Fruit fly (Drosophila melanogaster) whole organism, embryonic: ENCODE results near the gene beta4GalNAcTB.

Source experiments
- Bgb ChIP-seq: fragments of 200-800 bp; sonication (Bioruptor generic); IDR thresholded peaks from 2 replicates; pipeline ENCODE4 v1.3.6; 2022; ENCODE audit warnings: missing biosample characterization, missing genetic modification characterization; ENCODE audit not compliant: partially characterized antibody
- C15 ChIP-seq: fragments of 200-800 bp; sonication (Bioruptor generic); IDR thresholded peaks from 3 replicates; pipeline ENCODE4 v1.3.6; 2022; ENCODE audit warnings: missing biosample characterization, missing genetic modification characterization
- CG10431 ChIP-seq: fragments of 200-800 bp; sonication (Bioruptor generic); optimal IDR thresholded peaks from 3 replicates; lab custom pipeline; 2018; ENCODE audit warnings: missing biosample characterization, mild to moderate bottlenecking, missing genetic modification characterization
- CG10565 ChIP-seq: fragments of 200-800 bp; sonication (Bioruptor generic); optimal IDR thresholded peaks from 3 replicates; lab custom pipeline; 2016; ENCODE audit warnings: missing biosample characterization, mild to moderate bottlenecking, missing genetic modification characterization
- CG10654 ChIP-seq: fragments of 200-800 bp; sonication (Bioruptor generic); optimal IDR thresholded peaks from 2 replicates; lab custom pipeline; 2016; ENCODE audit warnings: missing biosample characterization, missing genetic modification characterization
- CG11696 ChIP-seq: fragments of 200-800 bp; sonication (Bioruptor generic); IDR thresholded peaks from 2 replicates; pipeline ENCODE4 v1.3.6; 2022; ENCODE audit warnings: missing biosample characterization, missing genetic modification characterization
- CG12236 ChIP-seq: fragments of 200-800 bp; sonication (Bioruptor generic); optimal IDR thresholded peaks from 2 replicates; lab custom pipeline; 2016; ENCODE audit warnings: missing biosample characterization, missing genetic modification characterization
- CG13624 ChIP-seq: fragments of 200-800 bp; sonication (Bioruptor generic); optimal IDR thresholded peaks from 2 replicates; lab custom pipeline; 2016; ENCODE audit warnings: missing biosample characterization, missing genetic modification characterization
- CG15479 ChIP-seq: fragments of 200-800 bp; sonication (Bioruptor generic); optimal IDR thresholded peaks from 3 replicates; lab custom pipeline; 2019; ENCODE audit warnings: missing biosample characterization, mild to moderate bottlenecking, missing genetic modification characterization, moderate library complexity
- CG1603 ChIP-seq: fragments of 200-800 bp; sonication (Bioruptor generic); optimal IDR thresholded peaks from 2 replicates; lab custom pipeline; 2019; ENCODE audit warnings: missing biosample characterization, mild to moderate bottlenecking, missing genetic modification characterization, moderate library complexity
- CG17359 ChIP-seq: fragments of 200-800 bp; sonication (Bioruptor generic); optimal IDR thresholded peaks from 3 replicates; lab custom pipeline; 2018; ENCODE audit warnings: missing biosample characterization, mild to moderate bottlenecking, missing genetic modification characterization, moderate library complexity
- CG17385 ChIP-seq: fragments of 200-800 bp; sonication (Bioruptor generic); optimal IDR thresholded peaks from 3 replicates; lab custom pipeline; 2018; ENCODE audit warnings: missing biosample characterization, mild to moderate bottlenecking, missing genetic modification characterization
- CG17568 ChIP-seq: fragments of 200-800 bp; sonication (Bioruptor generic); optimal IDR thresholded peaks from 2 replicates; lab custom pipeline; 2018; ENCODE audit warnings: missing biosample characterization, mild to moderate bottlenecking, missing genetic modification characterization, moderate library complexity
- CG2120 ChIP-seq: fragments of 200-800 bp; sonication (Bioruptor generic); optimal IDR thresholded peaks from 3 replicates; lab custom pipeline; 2016; ENCODE audit warnings: missing biosample characterization, missing genetic modification characterization
- CG2129 ChIP-seq: fragments of 200-800 bp; sonication (Bioruptor generic); IDR thresholded peaks from 2 replicates; pipeline ENCODE4 v1.3.6; 2022; ENCODE audit warnings: missing biosample characterization, missing genetic modification characterization; ENCODE audit not compliant: partially characterized antibody
- CG6254 ChIP-seq: fragments of 200-800 bp; sonication (Bioruptor generic); optimal IDR thresholded peaks from 3 replicates; lab custom pipeline; 2017; ENCODE audit warnings: mild to moderate bottlenecking, missing biosample characterization, missing genetic modification reagents, missing genetic modification characterization
- CoRest ChIP-seq: fragments of 200-800 bp; sonication (Bioruptor generic); optimal IDR thresholded peaks from 3 replicates; lab custom pipeline; 2018; ENCODE audit warnings: missing biosample characterization, mild to moderate bottlenecking, missing genetic modification characterization, moderate library complexity
- D19B ChIP-seq: fragments of 200-800 bp; sonication (Bioruptor generic); optimal IDR thresholded peaks from 2 replicates; lab custom pipeline; 2017; ENCODE audit warnings: missing biosample characterization, mild to moderate bottlenecking, missing genetic modification characterization
- Ets65A ChIP-seq: fragments of 200-800 bp; sonication (Bioruptor generic); peaks from one replicate; lab custom pipeline; 2016; ENCODE audit warnings: missing biosample characterization, missing genetic modification characterization
- Gsc ChIP-seq: fragments of 200-800 bp; sonication (Bioruptor generic); IDR thresholded peaks from 2 replicates; pipeline ENCODE4 v1.3.6; 2022; ENCODE audit warnings: missing biosample characterization, missing genetic modification characterization
- HLH4C ChIP-seq: fragments of 200-800 bp; sonication (Bioruptor generic); IDR thresholded peaks from 3 replicates; pipeline ENCODE4 v1.3.6; 2022; ENCODE audit warnings: missing biosample characterization, missing genetic modification characterization; ENCODE audit not compliant: partially characterized antibody
- Mad ChIP-seq: fragments of 200-800 bp; sonication (Bioruptor generic); optimal IDR thresholded peaks from 2 replicates; lab custom pipeline; 2016; ENCODE audit warnings: missing biosample characterization, missing genetic modification characterization
- Med ChIP-seq: fragments of 200-800 bp; sonication (Bioruptor generic); peaks from one replicate; lab custom pipeline; 2016; ENCODE audit warnings: missing biosample characterization, missing genetic modification characterization, mild to moderate bottlenecking, inconsistent platforms, moderate library complexity
- Oaz ChIP-seq: fragments of 200-800 bp; sonication (Bioruptor generic); IDR thresholded peaks from 2 replicates; pipeline ENCODE4 v1.3.6; 2022; ENCODE audit warnings: missing biosample characterization, missing genetic modification characterization
- Six4 ChIP-seq: fragments of 200-800 bp; sonication (Bioruptor generic); optimal IDR thresholded peaks from 2 replicates; lab custom pipeline; 2016; ENCODE audit warnings: missing biosample characterization, missing genetic modification characterization
- YL-1 ChIP-seq: fragments of 200-800 bp; sonication (Bioruptor generic); optimal IDR thresholded peaks from 3 replicates; lab custom pipeline; 2017; ENCODE audit warnings: missing biosample characterization, mild to moderate bottlenecking, missing genetic modification characterization
- ac ChIP-seq: fragments of 200-800 bp; sonication (Bioruptor generic); optimal IDR thresholded peaks from 3 replicates; lab custom pipeline; 2017; ENCODE audit warnings: missing biosample characterization, mild to moderate bottlenecking, missing genetic modification characterization
- bsh ChIP-seq, 2 experiments: fragments of 200-800 bp; sonication (Bioruptor generic); optimal IDR thresholded peaks; 2 replicates each; lab custom pipeline; 2017 to 2018; ENCODE audit warnings: mild to moderate bottlenecking in 2 of 2, missing biosample characterization in 2 of 2, missing genetic modification characterization in 2 of 2, moderate library complexity in 1 of 2
- cato ChIP-seq: fragments of 200-800 bp; sonication (Bioruptor generic); optimal IDR thresholded peaks from 2 replicates; lab custom pipeline; 2016; ENCODE audit warnings: missing biosample characterization, missing genetic modification characterization, borderline replicate concordance
- croc ChIP-seq: fragments of 200-800 bp; sonication (Bioruptor generic); conservative IDR thresholded peaks from 3 replicates; pipeline ENCODE4 v1.3.6; 2022; ENCODE audit warnings: missing biosample characterization, missing genetic modification characterization
- dmrt11E ChIP-seq: fragments of 200-800 bp; sonication (Bioruptor generic); optimal IDR thresholded peaks from 3 replicates; lab custom pipeline; 2018; ENCODE audit warnings: missing biosample characterization, mild to moderate bottlenecking, missing genetic modification characterization, moderate library complexity
- gce ChIP-seq: fragments of 200-800 bp; sonication (Bioruptor generic); IDR thresholded peaks from 3 replicates; pipeline ENCODE4 v1.3.6; 2022; ENCODE audit warnings: missing biosample characterization, missing genetic modification characterization
- kay ChIP-seq: fragments of 200-800 bp; sonication (Bioruptor generic); optimal IDR thresholded peaks from 2 replicates; lab custom pipeline; 2016; ENCODE audit warnings: missing biosample characterization, missing genetic modification characterization
- ken ChIP-seq: fragments of 200-800 bp; sonication (Bioruptor generic); IDR thresholded peaks from 3 replicates; pipeline ENCODE4 v1.3.6; 2022; ENCODE audit warnings: missing biosample characterization, missing genetic modification characterization
- nau ChIP-seq: fragments of 200-800 bp; sonication (Bioruptor generic); optimal IDR thresholded peaks from 3 replicates; lab custom pipeline; 2017; ENCODE audit warnings: missing biosample characterization, mild to moderate bottlenecking, missing genetic modification characterization, missing genetic modification reagents
- pho ChIP-seq: fragments of 200-800 bp; sonication (Bioruptor generic); optimal IDR thresholded peaks from 2 replicates; lab custom pipeline; 2016; ENCODE audit warnings: missing biosample characterization, missing genetic modification characterization
- so ChIP-seq: fragments of 200-800 bp; sonication (Bioruptor generic); IDR thresholded peaks from 3 replicates; pipeline ENCODE4 v1.3.6; 2022; ENCODE audit warnings: missing biosample characterization, missing genetic modification characterization
- stwl ChIP-seq: fragments of 200-800 bp; sonication (Bioruptor generic); optimal IDR thresholded peaks from 3 replicates; lab custom pipeline; 2018; ENCODE audit warnings: missing biosample characterization, mild to moderate bottlenecking, missing genetic modification characterization, moderate library complexity
- tio ChIP-seq: fragments of 200-800 bp; sonication (Bioruptor generic); optimal IDR thresholded peaks from 2 replicates; lab custom pipeline; 2017; ENCODE audit warnings: missing biosample characterization, missing genetic modification characterization, inconsistent platforms
- zen ChIP-seq: fragments of 200-800 bp; sonication (Bioruptor generic); optimal IDR thresholded peaks from 3 replicates; lab custom pipeline; 2018; ENCODE audit warnings: missing biosample characterization, mild to moderate bottlenecking, missing genetic modification characterization, moderate library complexity

beta4GalNAcTB gene

DNA sequence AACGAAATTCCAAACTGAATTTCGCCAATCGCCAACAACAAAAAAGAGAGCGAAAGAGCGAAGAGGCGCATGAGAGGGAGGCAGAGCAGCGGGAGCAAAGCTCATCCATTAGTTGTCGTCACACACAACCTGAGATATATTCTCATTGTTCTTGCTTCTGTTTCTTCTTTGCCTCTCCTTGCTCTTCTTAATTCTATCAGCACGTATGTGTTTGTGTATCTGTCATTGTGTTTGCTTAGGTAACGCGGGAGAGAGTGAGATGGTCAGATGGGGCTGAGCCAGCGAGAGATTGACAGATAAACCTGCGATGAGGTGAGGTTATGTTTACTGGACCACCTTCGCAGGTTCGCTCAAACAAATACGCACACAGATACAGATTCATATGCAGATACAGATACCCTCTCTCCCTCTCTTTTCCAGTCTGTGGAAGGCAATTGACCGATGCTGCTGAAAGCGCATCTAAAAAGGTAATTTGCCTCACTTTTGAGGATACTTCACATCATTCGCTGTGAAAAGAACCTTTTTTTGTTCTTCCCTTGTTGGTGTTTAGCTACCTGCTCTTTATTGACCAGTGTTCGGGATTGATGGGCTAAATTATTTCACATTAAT is 40.3 kb upstream of the beta4GalNAcTB start (continued):
- TF ChIP-seq cato (no peak), D19B (no peak), CoRest (tag; lab: Kevin White, UChicago) (no peak), gce (GFP tag; lab: Robert Waterston, UW) (no peak), HLH4C (no peak), Gsc (GFP tag; lab: Robert Waterston, UW) (no peak), C15 (GFP tag; lab: Robert Waterston, UW) (no peak), Oaz (no peak), Six4 (GFP tag; lab: Kevin White, UChicago) (no peak), CG15479 (peak; percentile 94), CG13624 (GFP tag; lab: Kevin White, UChicago) (no peak), so (GFP tag; lab: Robert Waterston, UW) (no peak), kay (GFP tag; lab: Kevin White, UChicago) (no peak), CG2120 (GFP tag; lab: Kevin White, UChicago) (no peak), CG17385 (GFP tag; lab: Kevin White, UChicago) (no peak), CG17568 (GFP tag; lab: Kevin White, UChicago) (no peak), nau (peak; percentile 4), pho (GFP tag; lab: Kevin White, UChicago) (no peak), CG6254 (no peak), croc (GFP tag; lab: Robert Waterston, UW) (no peak), tio (no peak), CG12236 (no peak), Ets65A (GFP tag; lab: Kevin White, UChicago) (peak; percentile 49), ken (GFP tag; lab: Robert Waterston, UW) (no peak), dmrt11E (tag; lab: Kevin White, UChicago) (no peak), Bgb (GFP tag; lab: Robert Waterston, UW) (no peak), CG17359 (tag; lab: Kevin White, UChicago) (no peak)
- TF ChIP-seq, all 482 proteins: peak for 77

DNA sequence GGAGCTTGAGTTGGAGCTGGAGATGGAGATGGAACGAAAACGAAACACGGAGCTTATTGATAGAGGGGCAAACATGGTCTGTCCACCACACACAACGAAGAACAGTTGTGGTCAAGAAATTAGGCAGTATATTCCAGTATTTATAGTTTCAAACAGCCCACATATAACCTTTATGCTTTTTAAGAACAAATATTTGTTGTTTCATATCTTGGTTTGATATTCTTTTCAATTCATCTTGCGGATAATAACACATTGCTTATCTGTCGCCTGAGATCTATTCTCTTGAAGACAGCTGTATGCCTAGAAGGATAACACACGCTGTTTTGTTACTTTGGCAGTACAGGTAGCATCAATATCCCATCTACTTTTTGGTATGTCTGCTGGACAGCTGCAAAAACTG is 39.0 kb upstream of the beta4GalNAcTB start:
- no peak for TF ChIP-seq Mad (GFP tag; lab: Kevin White, UChicago)
- TF ChIP-seq Med (GFP tag; lab: Kevin White, UChicago) = peak; percentile 35
- no peak for TF ChIP-seq gce (GFP tag; lab: Robert Waterston, UW)
- peak; percentile 9 for TF ChIP-seq CG1603 (tag; lab: Kevin White, UChicago)
- no peak for TF ChIP-seq CG10565 (GFP tag; lab: Kevin White, UChicago)
- TF ChIP-seq cato = no peak
- TF ChIP-seq CG10431 (GFP tag; lab: Kevin White, UChicago) = no peak
- TF ChIP-seq zen = peak; percentile 1
- TF ChIP-seq CG11696 = 0 out of 2 replicates have a peak, but pooled peaks have one; percentile 52
- TF ChIP-seq bsh (GFP tag; optimal IDR thresholded peaks at IDR 0.05; lab: Kevin White, UChicago) = peak in 1 of 2 experiments; percentile 22
- no peak for TF ChIP-seq CG2129
- TF ChIP-seq YL-1 (GFP tag; lab: Kevin White, UChicago) = no peak
- TF ChIP-seq stwl (tag; lab: Kevin White, UChicago) = no peak
- TF ChIP-seq CG10654 (GFP tag; lab: Kevin White, UChicago) = no peak
- TF ChIP-seq ac (GFP tag; lab: Kevin White, UChicago) = peak; percentile 51
